Worm (Caenorhabditis elegans) whole organism, midembryonic: Measurements from ENCODE around the gene bath-36.

Experiments
- T22C8.4 ChIP-seq: fragments of 200-800 bp; sonication (Bioruptor generic); IDR thresholded peaks from 2 replicates; pipeline ENCODE4 v1.3.6; 2022; ENCODE audit warnings: missing genetic modification characterization, missing compliant biosample characterization
- cog-1 ChIP-seq: sonication (generic microtip); optimal IDR thresholded peaks from 2 replicates; lab custom pipeline; 2016; ENCODE audit warnings: missing genetic modification characterization, missing compliant biosample characterization
- flt-1 ChIP-seq: fragments of 200-800 bp; sonication (Bioruptor generic); IDR thresholded peaks from 2 replicates; pipeline ENCODE4 v1.3.6; 2022; ENCODE audit warnings: missing genetic modification characterization, missing compliant biosample characterization
- klf-2 ChIP-seq: fragments of 200-800 bp; sonication (Bioruptor generic); conservative IDR thresholded peaks from 2 replicates; pipeline ENCODE4 v1.3.6; 2022; ENCODE audit warnings: missing genetic modification reagents, missing genetic modification characterization, missing compliant biosample characterization
- med-1 ChIP-seq: sonication (generic microtip); optimal IDR thresholded peaks from 2 replicates; lab custom pipeline; 2017; ENCODE audit warnings: missing genetic modification characterization, mild to moderate bottlenecking, missing compliant biosample characterization, antibody characterized with exemption, missing genetic modification reagents; ENCODE audit not compliant: insufficient read depth
- ref-1 ChIP-seq: fragments of 200-800 bp; sonication (Bioruptor generic); conservative IDR thresholded peaks from 2 replicates; pipeline ENCODE4 v1.3.6; 2022; ENCODE audit warnings: missing genetic modification reagents, missing genetic modification characterization, missing compliant biosample characterization
- tab-1 ChIP-seq: fragments of 200-800 bp; sonication (Bioruptor generic); IDR thresholded peaks from 2 replicates; pipeline ENCODE4 v1.3.6; 2022; ENCODE audit warnings: missing genetic modification characterization, missing compliant biosample characterization
- ztf-23 ChIP-seq: fragments of 200-800 bp; sonication (Bioruptor generic); IDR thresholded peaks from 2 replicates; pipeline ENCODE4 v1.3.6; 2022; ENCODE audit warnings: missing genetic modification reagents, missing genetic modification characterization, missing compliant biosample characterization
- ztf-29 ChIP-seq: fragments of 200-800 bp; sonication (Bioruptor generic); IDR thresholded peaks from 2 replicates; pipeline ENCODE4 v1.3.6; 2022; ENCODE audit warnings: missing genetic modification reagents, missing genetic modification characterization, missing compliant biosample characterization

Gene bath-36

DNA sequence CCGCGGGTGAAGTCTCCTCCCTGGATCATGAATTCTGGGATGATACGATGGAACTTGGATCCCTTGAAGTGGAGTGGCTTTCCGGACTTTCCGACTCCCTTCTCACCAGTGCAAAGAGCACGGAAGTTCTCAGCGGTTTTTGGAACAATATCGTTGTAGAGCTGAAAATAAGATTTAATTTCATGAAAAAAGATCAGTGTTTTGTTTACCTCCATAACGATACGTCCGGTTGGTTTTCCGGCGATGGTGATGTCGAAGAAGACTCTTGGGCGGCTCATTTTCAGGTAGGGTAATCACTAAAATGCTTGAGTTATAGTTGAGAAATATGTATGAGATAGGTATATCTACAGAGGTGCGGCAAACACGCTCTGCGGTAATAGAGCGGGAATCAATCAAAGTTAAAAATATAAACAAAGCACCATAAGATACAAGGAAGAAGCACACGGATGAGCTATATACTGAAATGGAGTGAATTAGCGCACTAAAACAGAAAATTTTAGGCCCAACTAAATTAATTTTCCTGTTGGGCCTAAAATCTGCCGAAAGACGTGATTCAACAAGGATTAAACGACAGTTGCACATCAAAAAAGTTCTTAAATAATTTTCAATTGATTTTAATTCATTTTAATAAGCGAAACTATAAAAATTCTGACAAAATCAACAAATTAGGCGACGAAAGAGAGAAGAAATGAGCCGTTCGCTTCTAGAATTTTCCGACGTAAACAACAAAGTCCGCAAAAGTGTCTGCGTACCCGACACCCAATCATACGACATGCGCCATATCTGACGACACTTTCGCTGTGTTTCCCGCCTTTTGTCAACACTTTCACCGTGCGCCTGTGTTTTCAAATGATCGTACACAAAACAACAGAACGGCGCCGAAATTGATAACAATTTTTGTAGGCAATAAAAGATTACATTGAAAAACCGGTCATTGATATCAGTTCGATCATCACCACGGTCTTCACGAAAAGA is at the start of gene bath-36, which contains the start of gene cyn-7:
bath-36 (plus strand) TSS at position 806 of the 975 bp plus-strand sequence.
cyn-7 (minus strand) TSS at position 296 of the 975 bp plus-strand sequence.
- TF ChIP-seq ztf-29 (GFP tag; lab: Robert Waterston, UW): no peak
- peak; percentile 24; the same call in 1 of the 2 replicates for TF ChIP-seq flt-1

DNA sequence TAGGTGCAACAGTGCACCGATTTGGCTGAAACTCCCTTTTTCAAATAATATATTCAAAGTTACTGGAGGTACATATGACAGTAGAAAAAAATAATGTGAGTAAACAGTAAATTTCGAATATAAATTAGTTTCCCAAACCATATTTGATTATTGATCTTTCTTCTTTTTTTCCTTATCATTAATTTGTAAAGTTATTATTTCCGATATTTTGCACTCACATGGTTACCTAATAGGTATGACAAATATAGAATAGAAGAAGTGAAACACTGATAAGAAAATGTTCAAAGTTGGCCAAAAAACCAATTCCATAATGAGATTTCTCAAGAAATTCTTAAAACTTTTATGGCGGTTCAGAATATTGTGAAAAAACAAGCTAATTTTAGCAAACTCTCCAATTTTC is 47.9 kb upstream of the bath-36 start:
- TF ChIP-seq ztf-29 (GFP tag; lab: Robert Waterston, UW) (no peak), cog-1 (tag; lab: Kevin White, UChicago) (no peak), ztf-23 (GFP tag; lab: Robert Waterston, UW) (no peak), flt-1 (no peak), ref-1 (GFP tag; lab: Robert Waterston, UW) (no peak), T22C8.4 (GFP tag; lab: Robert Waterston, UW) (no peak), tab-1 (GFP tag; lab: Robert Waterston, UW) (no peak), klf-2 (no peak), med-1 (GFP tag; lab: Kevin White, UChicago) (no peak)

DNA sequence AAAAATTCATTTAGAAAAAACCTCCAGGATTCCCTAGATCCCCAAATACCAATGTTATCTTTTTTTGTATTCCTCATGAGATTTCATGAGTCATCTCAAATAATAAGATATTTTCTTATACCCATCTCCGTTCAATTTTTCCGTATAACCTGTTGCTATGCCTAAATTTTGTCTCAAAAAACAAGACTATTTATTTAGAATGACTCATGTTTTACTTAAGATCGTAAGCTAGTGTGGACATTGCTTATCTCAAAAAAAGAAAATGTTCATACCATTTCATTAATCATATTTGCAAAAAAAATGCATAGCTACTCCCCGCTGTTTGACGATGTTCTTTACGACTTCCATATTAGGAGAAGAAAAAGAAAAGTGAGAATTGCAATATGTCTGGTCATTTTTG is 47.4 kb upstream of the bath-36 start, which contains the start of gene K08F9.3:
K08F9.3 (plus strand) TSS at position 301 of the 400 bp plus-strand sequence.
- TF ChIP-seq med-1 (GFP tag; lab: Kevin White, UChicago): no peak
- TF ChIP-seq ztf-29 (GFP tag; lab: Robert Waterston, UW): no peak
- TF ChIP-seq ref-1 (GFP tag; lab: Robert Waterston, UW): no peak
- no peak for TF ChIP-seq flt-1
- TF ChIP-seq tab-1 (GFP tag; lab: Robert Waterston, UW): no peak
- no peak for TF ChIP-seq klf-2
- TF ChIP-seq ztf-23 (GFP tag; lab: Robert Waterston, UW): no peak
- no peak for TF ChIP-seq T22C8.4 (GFP tag; lab: Robert Waterston, UW)
- TF ChIP-seq cog-1 (tag; lab: Kevin White, UChicago): no peak

DNA sequence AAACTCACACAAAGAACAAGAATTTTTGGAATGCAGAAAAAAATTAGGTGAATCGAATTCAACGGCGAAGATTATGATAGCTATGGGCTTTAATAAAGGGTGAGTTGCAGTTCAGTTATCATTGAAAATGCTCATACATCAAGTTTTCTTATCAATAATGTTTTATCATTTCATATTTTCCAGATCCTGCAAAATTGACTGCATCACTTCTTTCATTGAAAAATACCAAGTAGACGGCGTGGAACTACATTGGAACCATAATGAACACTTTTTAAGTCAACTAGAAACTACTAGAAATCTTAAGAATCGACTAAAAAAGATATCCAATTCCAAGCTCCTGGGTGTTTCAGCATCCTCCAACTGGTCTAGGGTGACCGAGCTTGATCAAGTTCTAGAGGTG is 44.4 kb upstream of the bath-36 start, which contains the start of gene K08F9.1:
K08F9.1 (minus strand) TSS at position 101 of the 400 bp plus-strand sequence.
- TF ChIP-seq ref-1 (GFP tag; lab: Robert Waterston, UW) (no peak), cog-1 (tag; lab: Kevin White, UChicago) (no peak), ztf-23 (GFP tag; lab: Robert Waterston, UW) (no peak), tab-1 (GFP tag; lab: Robert Waterston, UW) (no peak), T22C8.4 (GFP tag; lab: Robert Waterston, UW) (no peak)

DNA sequence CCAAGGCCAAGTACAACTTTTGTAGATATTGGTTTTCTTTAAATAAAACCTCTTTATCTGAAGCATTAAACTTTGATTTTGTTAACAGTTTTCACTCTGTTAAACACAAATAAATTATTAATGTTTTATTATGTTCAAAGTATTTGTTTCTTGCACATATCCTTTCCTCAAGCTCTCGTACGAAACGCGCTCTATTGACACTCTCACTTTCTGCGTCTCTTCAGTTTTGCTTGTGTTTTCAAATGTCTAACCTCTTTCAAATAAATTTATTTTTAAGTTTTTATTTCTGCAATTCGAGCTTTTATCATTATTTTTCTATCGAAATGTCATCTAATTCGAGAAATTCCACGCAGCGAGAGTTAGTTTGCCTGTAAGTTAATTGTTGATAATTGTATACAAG is 43.9 kb upstream of the bath-36 start, which contains the start of gene K08F9.4:
K08F9.4 (plus strand) TSS at position 222 of the 400 bp plus-strand sequence.
- no peak for TF ChIP-seq ztf-29 (GFP tag; lab: Robert Waterston, UW)
- TF ChIP-seq cog-1 (tag; lab: Kevin White, UChicago): no peak
- TF ChIP-seq ref-1 (GFP tag; lab: Robert Waterston, UW): no peak
- TF ChIP-seq T22C8.4 (GFP tag; lab: Robert Waterston, UW): no peak
- TF ChIP-seq klf-2: no peak
- no peak for TF ChIP-seq tab-1 (GFP tag; lab: Robert Waterston, UW)
- no peak for TF ChIP-seq flt-1
- no peak for TF ChIP-seq med-1 (GFP tag; lab: Kevin White, UChicago)
- no peak for TF ChIP-seq ztf-23 (GFP tag; lab: Robert Waterston, UW)

DNA sequence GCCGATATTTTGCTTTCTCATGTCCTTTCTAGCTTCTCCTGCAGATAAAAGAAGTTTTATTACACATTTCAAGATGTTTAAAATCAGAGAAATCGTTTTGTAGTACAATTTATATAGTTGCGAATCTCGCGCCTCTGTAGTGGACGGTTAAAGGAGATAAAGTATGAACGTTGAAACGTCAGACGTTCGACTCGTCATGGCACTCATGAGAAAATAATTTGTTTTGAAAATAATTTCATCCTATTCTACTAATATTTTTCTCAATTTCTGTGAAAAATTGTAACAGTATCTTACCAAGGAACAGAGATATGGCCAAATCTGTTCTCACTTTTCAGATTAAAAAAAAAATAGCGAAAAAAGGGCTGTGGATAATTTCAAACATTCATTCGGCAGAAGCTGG is 39.9 kb upstream of the bath-36 start, which contains the start of gene T09F5.20:
T09F5.20 (minus strand) TSS at position 101 of the 400 bp plus-strand sequence.
- no peak for TF ChIP-seq ztf-29 (GFP tag; lab: Robert Waterston, UW)
- TF ChIP-seq klf-2: no peak
- TF ChIP-seq tab-1 (GFP tag; lab: Robert Waterston, UW): no peak
- TF ChIP-seq ztf-23 (GFP tag; lab: Robert Waterston, UW): no peak
- TF ChIP-seq med-1 (GFP tag; lab: Kevin White, UChicago): no peak
- TF ChIP-seq ref-1 (GFP tag; lab: Robert Waterston, UW): no peak
- no peak for TF ChIP-seq flt-1
- no peak for TF ChIP-seq cog-1 (tag; lab: Kevin White, UChicago)
- no peak for TF ChIP-seq T22C8.4 (GFP tag; lab: Robert Waterston, UW)

DNA sequence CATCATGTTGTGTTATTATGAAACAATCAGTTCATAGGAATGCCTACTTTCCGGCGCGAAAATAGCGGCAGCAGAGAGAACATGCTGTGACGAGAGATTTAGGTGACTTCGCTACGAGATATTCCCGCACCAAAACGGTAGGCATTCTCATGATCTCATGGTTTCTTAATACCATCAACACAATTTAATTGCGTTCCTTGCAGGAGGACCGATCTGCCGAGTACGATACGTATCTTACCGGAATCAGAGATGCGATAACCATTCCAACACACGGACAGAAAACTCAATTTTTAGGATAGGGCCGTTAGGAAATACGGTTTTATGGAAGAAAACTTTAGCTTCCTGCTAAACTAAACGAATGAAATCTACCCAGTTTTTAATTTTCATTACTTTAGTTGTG is 38.9 kb upstream of the bath-36 start, which contains the start of gene T09F5.1:
T09F5.1 (plus strand) TSS at position 301 of the 400 bp plus-strand sequence.
- no peak for TF ChIP-seq cog-1 (tag; lab: Kevin White, UChicago)
- no peak for TF ChIP-seq ztf-29 (GFP tag; lab: Robert Waterston, UW)
- no peak for TF ChIP-seq ztf-23 (GFP tag; lab: Robert Waterston, UW)

DNA sequence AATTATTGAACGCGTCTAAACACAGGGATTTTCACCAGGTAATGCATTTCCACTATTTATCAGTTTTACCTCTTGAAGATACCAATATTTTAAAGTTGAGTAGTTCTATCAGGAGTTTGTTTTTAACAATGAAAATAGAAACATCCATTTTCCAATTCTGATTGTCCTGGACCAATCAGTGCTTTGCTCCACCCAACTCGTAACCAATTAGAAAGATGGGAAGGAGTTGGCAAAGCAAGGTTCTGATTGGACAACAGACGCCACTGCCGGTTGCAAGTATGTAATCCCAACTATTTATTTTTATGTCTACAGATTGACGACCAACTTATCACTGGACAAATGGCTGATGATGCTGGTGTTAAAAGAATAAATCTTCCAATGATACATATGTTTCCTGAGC is 37.5 kb upstream of the bath-36 start:
- TF ChIP-seq med-1 (GFP tag; lab: Kevin White, UChicago) (no peak), flt-1 (no peak), ztf-29 (GFP tag; lab: Robert Waterston, UW) (no peak), T22C8.4 (GFP tag; lab: Robert Waterston, UW) (no peak), klf-2 (no peak), cog-1 (tag; lab: Kevin White, UChicago) (no peak), ref-1 (GFP tag; lab: Robert Waterston, UW) (no peak), ztf-23 (GFP tag; lab: Robert Waterston, UW) (no peak), tab-1 (GFP tag; lab: Robert Waterston, UW) (no peak)

DNA sequence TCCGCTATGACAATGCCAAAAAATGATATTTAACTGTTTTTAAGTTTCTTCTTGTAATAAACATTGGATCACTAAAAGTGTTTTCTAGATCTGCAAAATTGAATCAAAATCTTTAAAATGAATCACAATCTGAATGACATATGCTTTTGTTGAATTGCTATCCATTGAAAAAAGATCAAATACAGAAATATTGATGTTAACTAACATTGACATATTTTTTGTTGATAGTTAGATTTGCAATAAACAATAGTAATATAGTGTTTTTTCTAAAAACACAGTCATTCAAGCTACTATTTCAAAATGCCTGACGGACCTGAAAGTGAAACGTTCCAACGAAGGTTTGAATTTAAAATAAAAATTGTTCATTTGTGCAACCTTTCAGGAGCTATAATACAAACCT is 37.0 kb upstream of the bath-36 start, which contains the start of gene T09F5.2:
T09F5.2 (plus strand) TSS at position 301 of the 400 bp plus-strand sequence.
- TF ChIP-seq ztf-23 (GFP tag; lab: Robert Waterston, UW) (no peak), flt-1 (no peak), klf-2 (no peak), ref-1 (GFP tag; lab: Robert Waterston, UW) (no peak), ztf-29 (GFP tag; lab: Robert Waterston, UW) (no peak), med-1 (GFP tag; lab: Kevin White, UChicago) (no peak), cog-1 (tag; lab: Kevin White, UChicago) (no peak), T22C8.4 (GFP tag; lab: Robert Waterston, UW) (no peak), tab-1 (GFP tag; lab: Robert Waterston, UW) (no peak)
